Worm (Caenorhabditis elegans) whole organism, young adult: ENCODE results near the gene T19H12.6.

ENCODE experiments used
- B0019.2 ChIP-seq: fragments of 200-800 bp; sonication (Bioruptor generic); conservative IDR thresholded peaks from 2 replicates; pipeline ENCODE4 v1.3.6; 2022; ENCODE audit warnings: missing genetic modification reagents, missing genetic modification characterization, missing compliant biosample characterization
- B0035.1 ChIP-seq: sonication (generic microtip); optimal IDR thresholded peaks from 2 replicates; lab custom pipeline; 2016; ENCODE audit warnings: missing genetic modification characterization, mild to moderate bottlenecking, missing compliant biosample characterization, missing genotype, missing genetic modification reagents
- F22D6.2 ChIP-seq: sonication (generic microtip); optimal IDR thresholded peaks from 2 replicates; lab custom pipeline; 2016; ENCODE audit warnings: mild to moderate bottlenecking, missing genetic modification characterization, missing compliant biosample characterization
- F23B12.7 ChIP-seq: sonication (generic microtip); optimal IDR thresholded peaks from 2 replicates; lab custom pipeline; 2017; ENCODE audit warnings: missing genetic modification characterization, mild to moderate bottlenecking, missing compliant biosample characterization, antibody characterized with exemption, moderate library complexity; ENCODE audit not compliant: insufficient read depth
- F57A8.1 ChIP-seq: fragments of 200-800 bp; sonication (Bioruptor generic); optimal IDR thresholded peaks from 2 replicates; lab custom pipeline; 2018; ENCODE audit warnings: mild to moderate bottlenecking, missing genetic modification characterization, moderate library complexity, missing compliant biosample characterization
- K11D2.4 ChIP-seq: fragments of 200-800 bp; sonication (Bioruptor generic); IDR thresholded peaks from 2 replicates; pipeline ENCODE4 v1.3.6; 2022; ENCODE audit warnings: missing genetic modification reagents, missing genetic modification characterization, missing compliant biosample characterization
- Y53F4B.3 ChIP-seq: fragments of 200-800 bp; sonication (Bioruptor generic); IDR thresholded peaks from 2 replicates; pipeline ENCODE4 v1.3.6; 2022; ENCODE audit warnings: missing genetic modification reagents, missing genetic modification characterization, missing compliant biosample characterization
- Y53G8AR.9 ChIP-seq: fragments of 200-800 bp; sonication (Bioruptor generic); conservative IDR thresholded peaks from 2 replicates; pipeline ENCODE4 v1.3.6; 2022; ENCODE audit warnings: missing genetic modification reagents, missing genetic modification characterization, missing compliant biosample characterization
- Y79H2A.3 ChIP-seq: fragments of 200-800 bp; sonication (Bioruptor generic); conservative IDR thresholded peaks from 2 replicates; pipeline ENCODE4 v1.3.6; 2022; ENCODE audit warnings: missing genetic modification reagents, missing genetic modification characterization, missing compliant biosample characterization
- Y95B8A.8 ChIP-seq: fragments of 200-800 bp; sonication (Bioruptor generic); IDR thresholded peaks from 2 replicates; pipeline ENCODE4 v1.3.6; 2022; ENCODE audit warnings: missing genetic modification reagents, missing genetic modification characterization, missing compliant biosample characterization
- ZK185.1 ChIP-seq: sonication (generic microtip); optimal IDR thresholded peaks from 2 replicates; lab custom pipeline; 2016; ENCODE audit warnings: mild to moderate bottlenecking, missing genetic modification characterization, missing compliant biosample characterization; ENCODE audit not compliant: poor library complexity, severe bottlenecking
- akir-1 ChIP-seq: fragments of 200-800 bp; sonication (Bioruptor generic); optimal IDR thresholded peaks from 2 replicates; lab custom pipeline; 2018; ENCODE audit warnings: mild to moderate bottlenecking, missing genetic modification characterization, moderate library complexity, missing compliant biosample characterization
- ama-1 ChIP-seq, 3 experiments: fragments of 150-350 bp in 1 of 3; sonication (generic microtip) in 2 of 3; optimal IDR thresholded peaks; 2 replicates each; lab custom pipeline; 2014 to 2018; ENCODE audit warnings: missing biosample characterization in 2 of 3, missing genetic modification characterization in 2 of 3, missing genetic modification reagents in 2 of 3
- atf-7 ChIP-seq: sonication (generic microtip); optimal IDR thresholded peaks from 2 replicates; lab custom pipeline; 2017; ENCODE audit warnings: mild to moderate bottlenecking, missing genetic modification characterization, missing compliant biosample characterization
- athp-1 ChIP-seq: sonication (generic microtip); optimal IDR thresholded peaks from 2 replicates; lab custom pipeline; 2017; ENCODE audit warnings: mild to moderate bottlenecking, missing genetic modification characterization, missing compliant biosample characterization
- attf-5 ChIP-seq: fragments of 200-800 bp; sonication (Bioruptor generic); optimal IDR thresholded peaks from 2 replicates; lab custom pipeline; 2018; ENCODE audit warnings: mild to moderate bottlenecking, missing genetic modification characterization, missing compliant biosample characterization
- bed-1 ChIP-seq: fragments of 200-800 bp; sonication (Bioruptor generic); IDR thresholded peaks from 2 replicates; pipeline ENCODE4 v1.3.6; 2022; ENCODE audit warnings: missing genetic modification reagents, missing genetic modification characterization, missing compliant biosample characterization
- bed-2 ChIP-seq: fragments of 200-800 bp; sonication (Bioruptor generic); IDR thresholded peaks from 2 replicates; pipeline ENCODE4 v1.3.6; 2022; ENCODE audit warnings: missing genetic modification reagents, missing genetic modification characterization, missing compliant biosample characterization
- ceh-27 ChIP-seq: fragments of 200-800 bp; sonication (Bioruptor generic); optimal IDR thresholded peaks from 2 replicates; lab custom pipeline; 2018; ENCODE audit warnings: mild to moderate bottlenecking, missing genetic modification characterization, moderate library complexity, missing compliant biosample characterization
- ceh-58 ChIP-seq: fragments of 200-800 bp; sonication (Bioruptor generic); IDR thresholded peaks from 2 replicates; pipeline ENCODE4 v1.3.6; 2022; ENCODE audit warnings: missing genetic modification characterization, missing compliant biosample characterization
- die-1 ChIP-seq: sonication (generic microtip); optimal IDR thresholded peaks from 2 replicates; lab custom pipeline; 2016; ENCODE audit warnings: missing genotype, mild to moderate bottlenecking, missing genetic modification characterization, missing compliant biosample characterization
- dpff-1 ChIP-seq: sonication (generic microtip); optimal IDR thresholded peaks from 2 replicates; lab custom pipeline; 2017; ENCODE audit warnings: mild to moderate bottlenecking, missing genetic modification characterization, missing compliant biosample characterization
- dpl-1 ChIP-seq: fragments of 150-350 bp; optimal IDR thresholded peaks from 2 replicates; lab custom pipeline; 2014; ENCODE audit warnings: missing biosample characterization, missing genetic modification reagents, missing genetic modification characterization
- egl-44 ChIP-seq: fragments of 200-800 bp; sonication (Bioruptor generic); IDR thresholded peaks from 2 replicates; pipeline ENCODE4 v1.3.6; 2022; ENCODE audit warnings: missing genetic modification reagents, missing genetic modification characterization, missing compliant biosample characterization
- ekl-4 ChIP-seq: fragments of 200-800 bp; sonication (Bioruptor generic); IDR thresholded peaks from 2 replicates; pipeline ENCODE4 v1.3.6; 2022; ENCODE audit warnings: missing genetic modification reagents, missing genetic modification characterization, missing compliant biosample characterization
- ets-4 ChIP-seq: fragments of 200-800 bp; sonication (Bioruptor generic); optimal IDR thresholded peaks from 2 replicates; lab custom pipeline; 2018; ENCODE audit warnings: mild to moderate bottlenecking, missing genetic modification characterization, missing compliant biosample characterization
- fkh-3 ChIP-seq: sonication (generic microtip); optimal IDR thresholded peaks from 2 replicates; lab custom pipeline; 2016; ENCODE audit warnings: mild to moderate bottlenecking, missing genetic modification characterization, missing compliant biosample characterization
- hmg-1.2 ChIP-seq: fragments of 200-800 bp; sonication (Bioruptor generic); IDR thresholded peaks from 2 replicates; pipeline ENCODE4 v1.3.6; 2022; ENCODE audit warnings: missing genetic modification reagents, missing genetic modification characterization, missing compliant biosample characterization
- let-607 ChIP-seq, 2 experiments: fragments of 200-800 bp in 1 of 2; sonication (Bioruptor generic) in 1 of 2; sonication (generic microtip) in 1 of 2; optimal IDR thresholded peaks; 2 replicates each; lab custom pipeline; 2016 to 2018; ENCODE audit warnings: mild to moderate bottlenecking in 2 of 2, missing compliant biosample characterization in 2 of 2, missing genetic modification characterization in 2 of 2, moderate library complexity in 2 of 2, missing genotype in 1 of 2
- lin-54 ChIP-seq: fragments of 200-800 bp; sonication (Bioruptor generic); optimal IDR thresholded peaks from 2 replicates; lab custom pipeline; 2018; ENCODE audit warnings: mild to moderate bottlenecking, missing genetic modification characterization, missing compliant biosample characterization
- lsl-1 ChIP-seq: fragments of 200-800 bp; sonication (Bioruptor generic); optimal IDR thresholded peaks from 2 replicates; lab custom pipeline; 2018; ENCODE audit warnings: mild to moderate bottlenecking, missing genetic modification characterization, moderate library complexity, missing compliant biosample characterization
- madf-10 ChIP-seq: sonication (generic microtip); optimal IDR thresholded peaks from 2 replicates; lab custom pipeline; 2016; ENCODE audit warnings: mild to moderate bottlenecking, missing genetic modification characterization, missing compliant biosample characterization
- mxl-1 ChIP-seq: sonication (generic microtip); optimal IDR thresholded peaks from 2 replicates; lab custom pipeline; 2016; ENCODE audit warnings: missing genetic modification characterization, missing compliant biosample characterization
- nfya-2 ChIP-seq: fragments of 200-800 bp; sonication (Bioruptor generic); IDR thresholded peaks from 2 replicates; pipeline ENCODE4 v1.3.6; 2022; ENCODE audit warnings: missing genetic modification reagents, missing genetic modification characterization, missing compliant biosample characterization
- nfyb-1 ChIP-seq: fragments of 200-800 bp; sonication (Bioruptor generic); IDR thresholded peaks from 2 replicates; pipeline ENCODE4 v1.3.6; 2022; ENCODE audit warnings: missing genetic modification reagents, missing genetic modification characterization, missing compliant biosample characterization
- nhr-120 ChIP-seq: fragments of 200-800 bp; sonication (Bioruptor generic); IDR thresholded peaks from 2 replicates; pipeline ENCODE4 v1.3.6; 2022; ENCODE audit warnings: missing genetic modification characterization, missing compliant biosample characterization
- nhr-27 ChIP-seq: fragments of 200-800 bp; sonication (Bioruptor generic); optimal IDR thresholded peaks from 2 replicates; lab custom pipeline; 2018; ENCODE audit warnings: mild to moderate bottlenecking, missing genetic modification characterization, moderate library complexity, missing compliant biosample characterization
- pbrm-1 ChIP-seq: fragments of 200-800 bp; sonication (Bioruptor generic); IDR thresholded peaks from 2 replicates; pipeline ENCODE4 v1.3.6; 2022; ENCODE audit warnings: missing genetic modification reagents, missing genetic modification characterization, missing compliant biosample characterization
- sea-2 ChIP-seq: fragments of 200-800 bp; sonication (Bioruptor generic); IDR thresholded peaks from 2 replicates; pipeline ENCODE4 v1.3.6; 2022; ENCODE audit warnings: missing genetic modification characterization, missing compliant biosample characterization
- snpc-3.4 ChIP-seq: sonication (generic microtip); optimal IDR thresholded peaks from 2 replicates; lab custom pipeline; 2017; ENCODE audit warnings: missing genetic modification characterization, mild to moderate bottlenecking, missing compliant biosample characterization, antibody characterized with exemption, moderate library complexity, missing genotype, missing genetic modification reagents
- tbp1 ChIP-seq: fragments of 200-800 bp; sonication (Bioruptor generic); optimal IDR thresholded peaks from 2 replicates; lab custom pipeline; 2018; ENCODE audit warnings: mild to moderate bottlenecking, missing genetic modification characterization, missing compliant biosample characterization
- tbx-9 ChIP-seq: sonication (generic microtip); optimal IDR thresholded peaks from 2 replicates; lab custom pipeline; 2016; ENCODE audit warnings: borderline replicate concordance, missing genetic modification characterization, inconsistent platforms, missing compliant biosample characterization
- unc-130 ChIP-seq: sonication (generic microtip); optimal IDR thresholded peaks from 2 replicates; lab custom pipeline; 2016; ENCODE audit warnings: missing genetic modification reagents, missing genetic modification characterization, missing compliant biosample characterization
- zfh-2 ChIP-seq: fragments of 200-800 bp; sonication (Bioruptor generic); conservative IDR thresholded peaks from 2 replicates; pipeline ENCODE4 v1.3.6; 2022; ENCODE audit warnings: missing genetic modification reagents, missing genetic modification characterization, missing compliant biosample characterization
- ztf-18 ChIP-seq: sonication (generic microtip); optimal IDR thresholded peaks from 2 replicates; lab custom pipeline; 2016; ENCODE audit warnings: missing genotype, mild to moderate bottlenecking, missing genetic modification characterization, missing compliant biosample characterization
- ztf-25 ChIP-seq: fragments of 200-800 bp; sonication (Bioruptor generic); IDR thresholded peaks from 2 replicates; pipeline ENCODE4 v1.3.6; 2022; ENCODE audit warnings: missing genetic modification reagents, missing genetic modification characterization, missing compliant biosample characterization
- ztf-28 ChIP-seq: fragments of 200-800 bp; sonication (Bioruptor generic); IDR thresholded peaks from 2 replicates; pipeline ENCODE4 v1.3.6; 2022; ENCODE audit warnings: missing genetic modification reagents, missing genetic modification characterization, missing compliant biosample characterization

T19H12.6 gene

DNA sequence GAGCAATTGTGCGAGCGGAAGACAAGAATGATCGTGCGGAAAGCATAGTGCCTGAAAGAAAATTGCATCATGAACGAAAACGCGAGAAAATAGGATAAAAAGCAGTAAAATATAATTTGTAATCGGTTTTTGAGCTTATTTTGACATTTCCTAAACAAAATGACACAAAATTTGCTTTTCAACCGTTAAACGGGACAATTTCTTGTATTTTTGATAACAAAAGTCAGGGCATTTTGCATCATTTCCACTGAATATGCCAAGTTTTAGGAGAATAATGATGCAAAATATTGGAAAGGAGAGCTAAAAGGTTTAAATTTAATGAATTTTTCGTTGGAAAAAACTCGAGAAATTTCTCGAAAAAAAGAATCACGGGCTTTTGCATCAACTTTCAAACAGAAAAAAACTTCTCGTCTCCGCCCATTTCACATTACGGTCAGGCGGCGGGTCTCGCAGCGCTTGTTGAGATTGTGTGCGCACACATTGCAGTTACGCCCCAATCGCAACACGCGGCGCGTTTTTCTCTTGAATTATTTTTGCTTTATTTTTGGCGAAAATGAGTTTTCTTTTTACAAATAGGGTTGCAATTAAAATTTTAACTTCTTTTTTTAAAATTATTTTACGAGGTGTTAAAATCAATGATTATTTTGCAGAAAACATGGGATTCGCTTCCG is 50.6 kb downstream of the T19H12.6 start, which contains the start of the genes hsp-6 and C37H5.5 (continued):
- TF ChIP-seq athp-1 (tag; lab: Kevin White, UChicago) (peak; percentile 73), egl-44 (GFP tag; lab: Robert Waterston, UW) (no peak), dpl-1 (GFP tag; lab: Kevin White, UChicago) (peak; percentile 11), ztf-18 (tag; lab: Kevin White, UChicago) (peak; percentile 47), zfh-2 (no peak), attf-5 (GFP tag; lab: Kevin White, UChicago) (peak; percentile 75), ceh-27 (GFP tag; lab: Kevin White, UChicago) (peak; percentile 73), lsl-1 (GFP tag; lab: Kevin White, UChicago) (peak; percentile 91), let-607 (tag; optimal IDR thresholded peaks at IDR 0.05; lab: Kevin White, UChicago) (peak in 1 of 2 experiments; percentile 32), mxl-1 (tag; lab: Kevin White, UChicago) (no peak), madf-10 (peak; percentile 56), ztf-28 (GFP tag; lab: Robert Waterston, UW) (no peak), tbx-9 (tag; lab: Kevin White, UChicago) (no peak), tbp1 (GFP tag; lab: Kevin White, UChicago) (peak; percentile 67), ceh-58 (GFP tag; lab: Robert Waterston, UW) (no peak), unc-130 (GFP tag; lab: Kevin White, UChicago) (no peak), die-1 (tag; lab: Kevin White, UChicago) (no peak), Y53F4B.3 (GFP tag; lab: Robert Waterston, UW) (no peak), ekl-4 (GFP tag; lab: Robert Waterston, UW) (0 out of 2 replicates have a peak, but pooled peaks have one; percentile 42), Y95B8A.8 (GFP tag; lab: Robert Waterston, UW) (no peak), ZK185.1 (tag; lab: Kevin White, UChicago) (peak; percentile 54), hmg-1.2 (peak; percentile 70), lin-54 (peak; percentile 80), B0019.2 (GFP tag; lab: Robert Waterston, UW) (no peak), snpc-3.4 (peak; percentile 59), dpff-1 (tag; lab: Kevin White, UChicago) (no peak), atf-7 (no peak), nfyb-1 (GFP tag; lab: Robert Waterston, UW) (peak; percentile 81), fkh-3 (tag; lab: Kevin White, UChicago) (no peak), ets-4 (GFP tag; lab: Kevin White, UChicago) (no peak), K11D2.4 (GFP tag; lab: Robert Waterston, UW) (peak; percentile 70), bed-1 (no peak), B0035.1 (no peak), ztf-25 (GFP tag; lab: Robert Waterston, UW) (no peak), pbrm-1 (GFP tag; lab: Robert Waterston, UW) (peak; percentile 85), Y79H2A.3 (GFP tag; lab: Robert Waterston, UW) (no peak), F23B12.7 (peak; percentile 90), nfya-2 (no peak), F22D6.2 (no peak), bed-2 (GFP tag; lab: Robert Waterston, UW) (no peak), Y53G8AR.9 (peak; percentile 82), F57A8.1 (no peak), sea-2 (GFP tag; lab: Robert Waterston, UW) (no peak), nhr-27 (tag; lab: Kevin White, UChicago) (no peak), ama-1 (optimal IDR thresholded peaks at IDR 0.05; lab: Kevin White, UChicago) (no peak), ama-1 (GFP tag; optimal IDR thresholded peaks at IDR 0.05; lab: Kevin White, UChicago) (no peak), nhr-120 (GFP tag; lab: Robert Waterston, UW) (no peak), akir-1 (GFP tag; lab: Kevin White, UChicago) (no peak)
